Worm (Caenorhabditis elegans) whole organism, L4/young adult: Measurements from ENCODE around the gene srw-97.
"Not testable (repeated sequence)": the region's sequence is repeated elsewhere in the genome, so short reads cannot be mapped to it uniquely, and the experiment has no call there.

Experiments used
- W03F9.2 ChIP-seq: fragments of 150-350 bp; optimal IDR thresholded peaks from 2 replicates; lab custom pipeline; 2014; ENCODE audit warnings: missing biosample characterization, missing genetic modification characterization
- dao-5 ChIP-seq: sonication (generic microtip); optimal IDR thresholded peaks from 2 replicates; lab custom pipeline; 2016; ENCODE audit warnings: missing genotype, missing genetic modification characterization, moderate library complexity, missing compliant biosample characterization
- him-1 ChIP-seq: sonication (generic microtip); optimal IDR thresholded peaks from 2 replicates; lab custom pipeline; 2016; ENCODE audit warnings: missing genotype, missing genetic modification reagents, missing genetic modification characterization, missing compliant biosample characterization

srw-97 gene

DNA sequence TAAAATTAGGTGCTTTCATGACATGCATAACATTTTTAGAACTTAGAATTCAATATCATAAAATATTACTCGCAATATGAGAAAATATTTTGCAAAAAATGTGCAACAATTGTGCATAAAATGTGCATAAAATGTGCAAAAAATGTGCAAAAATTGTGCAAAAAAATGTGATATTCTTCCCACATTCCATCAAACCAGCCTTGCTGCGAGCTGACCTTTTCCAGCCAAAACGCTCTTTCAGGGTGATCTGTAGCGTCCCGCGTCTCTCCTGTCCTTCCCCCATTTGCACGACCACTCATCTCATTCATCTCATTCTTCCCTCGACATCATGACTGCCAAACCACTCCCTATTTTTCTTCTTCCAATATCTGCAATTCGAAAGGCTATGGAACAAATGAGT, 7.3 kb upstream of the srw-97 start, which contains the start of gene fbxb-17:
fbxb-17 (plus strand) TSS at position 301 of the 400 bp plus-strand sequence.
- TF ChIP-seq dao-5 (tag; lab: Kevin White, UChicago) (no peak), him-1 (tag; lab: Kevin White, UChicago) (no peak), W03F9.2 (tag; lab: Kevin White, UChicago) (no peak)

ce11 chrII:1672673-1673072, 3.9 kb upstream of the srw-97 start:
- no peak for TF ChIP-seq W03F9.2 (tag; lab: Kevin White, UChicago)
- no peak for TF ChIP-seq him-1 (tag; lab: Kevin White, UChicago)
- TF ChIP-seq dao-5 (tag; lab: Kevin White, UChicago), result no peak

ce11 chrII:1670985-1671384, 2.2 kb upstream of the srw-97 start:
- TF ChIP-seq W03F9.2 (tag; lab: Kevin White, UChicago) (no peak), dao-5 (tag; lab: Kevin White, UChicago) (no peak), him-1 (tag; lab: Kevin White, UChicago) (no peak)

- TF ChIP-seq him-1 (tag; lab: Kevin White, UChicago) (no peak), dao-5 (tag; lab: Kevin White, UChicago) (no peak), W03F9.2 (tag; lab: Kevin White, UChicago) (no peak)
Measured at ce11 chrII:1670260-1670879, 1.6 kb upstream of the srw-97 start, which contains the start of gene nhx-6. Gene nhx-6 (plus strand): TSS chrII:1670829.

- no peak for TF ChIP-seq him-1 (tag; lab: Kevin White, UChicago)
- TF ChIP-seq W03F9.2 (tag; lab: Kevin White, UChicago), result no peak
- TF ChIP-seq dao-5 (tag; lab: Kevin White, UChicago), result no peak
Measured at ce11 chrII:1666025-1666424, 2.8 kb downstream of the srw-97 start, which contains the start of gene srlf-29. Gene srlf-29 (plus strand): TSS chrII:1666325.

DNA sequence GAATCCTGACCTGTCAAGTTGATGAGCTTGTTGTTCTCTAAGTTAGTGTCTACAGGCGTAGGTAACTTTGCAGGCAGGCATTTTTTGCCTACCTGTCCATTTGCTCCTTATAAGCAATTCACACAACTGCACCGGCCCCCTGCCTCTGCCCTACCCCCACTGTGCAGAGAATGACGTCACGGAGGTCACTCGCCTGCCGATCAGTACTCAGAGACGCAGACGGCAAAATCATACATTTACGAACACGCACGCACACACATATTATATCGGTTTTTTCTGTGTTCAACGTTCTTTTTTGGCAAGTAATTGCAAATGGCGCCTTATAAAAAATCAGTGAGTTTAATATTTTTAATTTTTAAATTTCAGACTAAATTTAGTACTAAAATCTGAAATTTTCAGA, 5.3 kb downstream of the srw-97 start, which contains the start of gene duxl-1:
duxl-1 (plus strand) TSS at position 184 of the 400 bp plus-strand sequence.
- TF ChIP-seq W03F9.2 (tag; lab: Kevin White, UChicago), result no peak
- TF ChIP-seq dao-5 (tag; lab: Kevin White, UChicago), result no peak
- TF ChIP-seq him-1 (tag; lab: Kevin White, UChicago), result no peak

- TF ChIP-seq W03F9.2 (tag; lab: Kevin White, UChicago) (no peak), him-1 (tag; lab: Kevin White, UChicago) (no peak), dao-5 (tag; lab: Kevin White, UChicago) (no peak)
Measured at ce11 chrII:1662881-1663280, 5.9 kb downstream of the srw-97 start, which contains the start of gene ZC204.14. Gene ZC204.14 (minus strand): TSS chrII:1662949.

- TF ChIP-seq dao-5, him-1, W03F9.2 (tag; lab: Kevin White, UChicago): not testable (repeated sequence)
Measured at ce11 chrII:1660888-1661287, 7.9 kb downstream of the srw-97 start, which contains the start of gene ZC204.13. Gene ZC204.13 (minus strand): TSS chrII:1660988.

DNA sequence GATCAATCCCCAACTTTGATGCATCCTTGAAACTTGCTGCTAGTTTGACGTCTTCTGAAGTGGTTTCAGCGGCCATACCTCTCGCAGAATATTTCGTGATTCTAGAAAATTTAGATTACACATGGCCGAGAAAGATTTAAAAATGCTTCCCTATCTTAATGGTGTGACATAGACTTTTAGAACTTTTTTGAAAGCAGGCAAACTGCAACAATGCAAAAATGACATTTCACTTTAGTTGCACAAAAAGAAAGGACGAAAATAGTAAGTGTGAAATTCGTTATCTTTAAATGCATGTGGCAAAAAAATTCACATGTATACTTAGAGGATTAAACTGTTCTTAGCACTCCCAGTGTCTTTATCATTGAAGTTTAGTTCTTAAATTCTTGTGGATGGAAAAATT, 11.6 kb downstream of the srw-97 start, which contains the start of gene ZC204.12:
ZC204.12 (minus strand) TSS at position 101 of the 400 bp plus-strand sequence.
- TF ChIP-seq him-1 (tag; lab: Kevin White, UChicago) (no peak), W03F9.2 (tag; lab: Kevin White, UChicago) (no peak), dao-5 (tag; lab: Kevin White, UChicago) (no peak)

DNA sequence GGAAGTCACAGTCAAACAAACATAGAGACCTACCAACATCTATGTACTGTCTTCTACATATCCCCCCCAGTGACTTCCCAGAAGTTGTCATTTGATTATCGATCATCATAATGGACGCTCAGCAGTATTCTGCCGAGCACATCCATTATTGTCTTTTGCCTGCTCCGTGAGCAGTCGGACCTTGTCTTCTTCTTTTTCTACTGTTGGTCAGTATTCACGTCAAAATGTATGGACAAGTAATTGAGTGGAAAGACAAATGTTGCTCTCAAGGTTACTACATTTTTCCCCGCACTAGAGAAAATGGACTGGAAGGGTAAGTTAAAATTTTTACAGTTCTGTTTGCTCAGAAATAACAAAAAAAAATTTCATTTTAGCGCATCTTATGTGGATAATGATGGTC, 13.9 kb downstream of the srw-97 start, which contains the start of gene btb-12:
btb-12 (plus strand) TSS at position 301 of the 400 bp plus-strand sequence.
- TF ChIP-seq W03F9.2 (tag; lab: Kevin White, UChicago) (no peak), dao-5 (tag; lab: Kevin White, UChicago) (no peak), him-1 (tag; lab: Kevin White, UChicago) (no peak)

DNA sequence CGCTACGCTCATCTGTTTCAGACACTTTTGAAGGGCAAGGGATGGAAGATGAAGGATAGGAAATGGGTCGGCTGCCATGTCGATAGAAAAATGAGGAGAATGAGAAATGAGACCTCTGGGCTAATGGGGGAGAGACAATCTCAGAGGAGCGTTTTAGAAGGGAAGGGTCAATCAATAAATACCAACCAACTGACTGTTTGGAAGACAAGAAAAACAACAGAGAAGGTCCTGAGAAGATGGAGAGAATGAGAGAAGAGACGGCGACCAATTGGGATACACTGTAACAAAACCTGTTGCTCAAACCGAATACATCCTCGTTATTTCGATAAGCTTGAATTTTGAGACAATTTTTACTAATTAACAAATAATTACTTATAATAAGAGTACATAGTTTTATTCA, 15.4 kb downstream of the srw-97 start, which contains the start of gene fbxb-15:
fbxb-15 (minus strand) TSS at position 101 of the 400 bp plus-strand sequence.
- TF ChIP-seq W03F9.2 (tag; lab: Kevin White, UChicago) (no peak), him-1 (tag; lab: Kevin White, UChicago) (no peak), dao-5 (tag; lab: Kevin White, UChicago) (no peak)

ce11 chrII:1651804-1652203, 17.0 kb downstream of the srw-97 start, which contains the start of gene fbxb-16:
Gene fbxb-16 (minus strand): TSS chrII:1651904.
- TF ChIP-seq him-1 (tag; lab: Kevin White, UChicago) (no peak), dao-5 (tag; lab: Kevin White, UChicago) (no peak), W03F9.2 (tag; lab: Kevin White, UChicago) (no peak)

DNA sequence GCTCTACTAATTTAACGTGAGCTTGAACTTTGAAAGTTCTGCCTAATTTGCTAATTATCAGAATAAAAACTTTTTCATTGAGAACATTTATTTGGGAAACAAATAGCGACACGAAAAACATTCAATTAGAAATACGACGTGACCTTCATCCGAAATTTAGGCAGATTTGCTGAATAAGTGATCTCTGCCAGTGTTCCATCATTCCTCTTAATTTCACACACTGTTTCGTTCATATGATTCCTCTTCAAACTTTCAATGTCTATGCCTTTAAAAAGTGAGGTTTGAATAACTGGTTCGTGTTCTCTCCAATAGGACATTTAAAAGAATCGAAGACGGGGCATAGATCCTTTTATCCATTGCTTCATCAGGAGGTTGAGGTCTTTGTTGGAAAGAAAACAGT, 18.3 kb downstream of the srw-97 start, which contains the start of gene fbxb-20:
fbxb-20 (minus strand) TSS at position 101 of the 400 bp plus-strand sequence.
- no peak for TF ChIP-seq W03F9.2 (tag; lab: Kevin White, UChicago)
- TF ChIP-seq dao-5 (tag; lab: Kevin White, UChicago), result no peak
- TF ChIP-seq him-1 (tag; lab: Kevin White, UChicago), result no peak
